Worm (Caenorhabditis elegans) whole organism, L4 larva: ENCODE measurements around the gene tsp-2.

Source experiments
- F26F4.8 ChIP-seq: fragments of 200-800 bp; sonication (Bioruptor generic); conservative IDR thresholded peaks from 2 replicates; pipeline ENCODE4 v1.3.6; 2022; ENCODE audit warnings: missing genetic modification characterization, missing compliant biosample characterization
- R02D3.7 ChIP-seq: fragments of 150-350 bp; sonication (generic microtip); optimal IDR thresholded peaks from 3 replicates; lab custom pipeline; 2014; ENCODE audit warnings: missing biosample characterization, missing genetic modification characterization
- ama-1 ChIP-seq: fragments of 150-350 bp; optimal IDR thresholded peaks from 2 replicates; lab custom pipeline; 2014; ENCODE audit warnings: inconsistent platforms, mixed read lengths
- dmd-8 ChIP-seq: fragments of 200-800 bp; sonication (Bioruptor generic); IDR thresholded peaks from 2 replicates; pipeline ENCODE4 v1.3.6; 2022; ENCODE audit warnings: missing genetic modification characterization, missing compliant biosample characterization
- dmd-9 ChIP-seq: fragments of 200-800 bp; sonication (Bioruptor generic); IDR thresholded peaks from 2 replicates; pipeline ENCODE4 v1.3.6; 2022; ENCODE audit warnings: missing genetic modification reagents, missing genetic modification characterization, missing compliant biosample characterization
- lin-13 ChIP-seq: fragments of 150-350 bp; optimal IDR thresholded peaks from 2 replicates; lab custom pipeline; 2014; ENCODE audit warnings: missing biosample characterization, missing genetic modification reagents, missing genetic modification characterization
- mxl-2 ChIP-seq: fragments of 200-800 bp; sonication (Bioruptor generic); conservative IDR thresholded peaks from 2 replicates; pipeline ENCODE4 v1.3.6; 2022; ENCODE audit warnings: missing genetic modification reagents, missing genetic modification characterization, missing compliant biosample characterization
- nhr-111 ChIP-seq: fragments of 200-800 bp; sonication (Bioruptor generic); optimal IDR thresholded peaks from 2 replicates; lab custom pipeline; 2018; ENCODE audit warnings: mild to moderate bottlenecking, missing genetic modification characterization, missing compliant biosample characterization
- nhr-237 ChIP-seq: sonication (generic microtip); optimal IDR thresholded peaks from 2 replicates; lab custom pipeline; 2017; ENCODE audit warnings: missing biosample characterization, missing genetic modification characterization
- nhr-76 ChIP-seq: fragments of 150-350 bp; optimal IDR thresholded peaks from 2 replicates; lab custom pipeline; 2014; ENCODE audit warnings: missing biosample characterization, missing genetic modification characterization
- pha-4 ChIP-seq, 2 experiments: fragments of 150-350 bp in 1 of 2; fragments of 200-800 bp in 1 of 2; sonication (Bioruptor generic) in 1 of 2; IDR thresholded peaks in 1 of 2; optimal IDR thresholded peaks in 1 of 2; 2 replicates each; pipeline versions ENCODE4 v1.3.6 to Lab custom; 2014 to 2022; ENCODE audit warnings: missing genetic modification characterization in 2 of 2, missing genetic modification reagents in 2 of 2, missing biosample characterization in 1 of 2, missing compliant biosample characterization in 1 of 2

ce11 chrIII:8201760-8202159 lies 36.0 kb downstream of the tsp-2 start:
- TF ChIP-seq nhr-76 (no peak), dmd-8 (GFP tag; lab: Robert Waterston, UW) (no peak), nhr-111 (GFP tag; lab: Kevin White, UChicago) (no peak), R02D3.7 (no peak), lin-13 (GFP tag; lab: Kevin White, UChicago) (no peak), nhr-237 (tag; lab: Kevin White, UChicago) (no peak), pha-4 (GFP tag; IDR thresholded peaks at IDR 0.05; lab: Robert Waterston, UW) (no peak), pha-4 (tag; optimal IDR thresholded peaks at IDR 0.05; lab: Kevin White, UChicago) (no peak), F26F4.8 (GFP tag; lab: Robert Waterston, UW) (no peak), ama-1 (no peak), dmd-9 (GFP tag; lab: Robert Waterston, UW) (no peak), mxl-2 (GFP tag; lab: Robert Waterston, UW) (no peak)
